Worm (Caenorhabditis elegans): ENCODE data around the gene nspf-1.
A peak's percentile ranks its signal among the peaks of the same experiment; 100 is the strongest.

nspf-1 gene

ce11 chrII:2707872-2708271 is 20.4 kb downstream of the nspf-1 start, which contains the start of gene Y47G7B.2 (continued):
- TF ChIP-seq ztf-11 (tag; optimal IDR thresholded peaks at IDR 0.05), result no peak
- no peak for TF ChIP-seq hmg-1.1 (GFP tag; IDR thresholded peaks at IDR 0.05)
- peak; percentile 45 for TF ChIP-seq mes-2 (tag; optimal IDR thresholded peaks at IDR 0.05; ENCODE audit: poor library complexity, severe bottlenecking)
- TF ChIP-seq egl-27 (tag; optimal IDR thresholded peaks at IDR 0.05), result no peak
- TF ChIP-seq unc-39 (tag; optimal IDR thresholded peaks at IDR 0.05), result no peak
- no peak for TF ChIP-seq ZK337.2 (GFP tag; IDR thresholded peaks at IDR 0.05)
- TF ChIP-seq madf-5 (GFP tag; IDR thresholded peaks at IDR 0.05), result no peak

ce11 chrII:2709942-2710341 is 22.5 kb downstream of the nspf-1 start, which contains the start of gene T05A8.1:
Gene T05A8.1, minus strand, starts transcription at chrII:2710042.
- TF ChIP-seq nhr-76 (tag; optimal IDR thresholded peaks at IDR 0.05), result no peak
- TF ChIP-seq Y105C5A.15 (GFP tag; IDR thresholded peaks at IDR 0.05), result no peak
- TF ChIP-seq lim-7 (GFP tag; IDR thresholded peaks at IDR 0.05), result no peak
- no peak for TF ChIP-seq R02D3.7 (tag; optimal IDR thresholded peaks at IDR 0.05)
- TF ChIP-seq php-3 (GFP tag; IDR thresholded peaks at IDR 0.05), result no peak
- no peak for TF ChIP-seq skn-1 (tag; optimal IDR thresholded peaks at IDR 0.05)
- TF ChIP-seq ama-1 (optimal IDR thresholded peaks at IDR 0.05), result no peak

ce11 chrII:2710919-2711318 is 23.5 kb downstream of the nspf-1 start, which contains the start of gene T05A8.2:
Gene T05A8.2, minus strand, starts transcription at chrII:2711019.
- no peak for TF ChIP-seq gei-8 (GFP tag; optimal IDR thresholded peaks at IDR 0.05)
- TF ChIP-seq pqm-1 (tag; optimal IDR thresholded peaks at IDR 0.05), result no peak
- no peak for TF ChIP-seq ZK546.5 (tag; optimal IDR thresholded peaks at IDR 0.05)
- no peak for TF ChIP-seq skn-1 (tag; optimal IDR thresholded peaks at IDR 0.05)
- TF ChIP-seq egl-43 (GFP tag; IDR thresholded peaks at IDR 0.05), result no peak
- TF ChIP-seq fos-1 (tag; optimal IDR thresholded peaks at IDR 0.05), result no peak
- TF ChIP-seq unc-62 (GFP tag; optimal IDR thresholded peaks at IDR 0.05 in 1 of 2), result peak in 1 of 2 experiments; percentile 35
- no peak for TF ChIP-seq unc-62 (tag; optimal IDR thresholded peaks at IDR 0.05)

- TF ChIP-seq aha-1 (tag) (peak; percentile 12), zip-2 (tag; optimal IDR thresholded peaks at IDR 0.05) (no peak), lin-15B (tag; optimal IDR thresholded peaks at IDR 0.05) (no peak), set-16 (GFP tag; IDR thresholded peaks at IDR 0.05) (0 out of 2 replicates have a peak, but pooled peaks have one; percentile 1)
These were observed 29.9 kb downstream of the nspf-1 start, which contains the start of gene T05A8.3 for ce11 chrII:2717335-2717734. Gene T05A8.3, minus strand, starts transcription at chrII:2717435.

ce11 chrII:2719212-2719611 is 31.8 kb downstream of the nspf-1 start:
- TF ChIP-seq snpc-1.2 (GFP tag; IDR thresholded peaks at IDR 0.05) (0 out of 2 replicates have a peak, but pooled peaks have one; percentile 22), snpc-4 (tag; optimal IDR thresholded peaks at IDR 0.05) (no peak), T26A8.4 (GFP tag; IDR thresholded peaks at IDR 0.05) (no peak), F26F4.8 (GFP tag; conservative IDR thresholded peaks at IDR 0.05) (no peak), daf-12 (tag; optimal IDR thresholded peaks at IDR 0.05) (no peak), set-16 (GFP tag; IDR thresholded peaks at IDR 0.05) (peak; percentile 87), unc-62 (GFP tag; optimal IDR thresholded peaks at IDR 0.05 in 1 of 2) (peak in 1 of 2 experiments; percentile 28), unc-62 (tag; optimal IDR thresholded peaks at IDR 0.05) (no peak)

ce11 chrII:2721992-2722391 is 34.6 kb downstream of the nspf-1 start:
- TF ChIP-seq R02D3.7 (tag; optimal IDR thresholded peaks at IDR 0.05), result no peak
- no peak for TF ChIP-seq mdt-29 (GFP tag; IDR thresholded peaks at IDR 0.05)
- no peak for TF ChIP-seq ceh-44 (GFP tag; IDR thresholded peaks at IDR 0.05)
- no peak for TF ChIP-seq Y48G9A.11 (GFP tag; IDR thresholded peaks at IDR 0.05)
- TF ChIP-seq unc-130 (GFP tag; optimal IDR thresholded peaks at IDR 0.05), result no peak
- no peak for TF ChIP-seq nhr-77 (tag; optimal IDR thresholded peaks at IDR 0.05)
- TF ChIP-seq pha-4 (GFP tag; IDR thresholded peaks at IDR 0.05), result no peak
- TF ChIP-seq pha-4 (tag; optimal IDR thresholded peaks at IDR 0.05), result no peak
- TF ChIP-seq F44E2.7 (GFP tag; IDR thresholded peaks at IDR 0.05), result no peak
- no peak for TF ChIP-seq nhr-6 (tag; optimal IDR thresholded peaks at IDR 0.05)
- TF ChIP-seq F10B5.3 (tag; optimal IDR thresholded peaks at IDR 0.05), result no peak
- TF ChIP-seq T26A8.4 (GFP tag; IDR thresholded peaks at IDR 0.05), result no peak
- TF ChIP-seq madf-5 (GFP tag; IDR thresholded peaks at IDR 0.05), result no peak
- TF ChIP-seq nhr-111 (GFP tag; optimal IDR thresholded peaks at IDR 0.05), result no peak
- TF ChIP-seq spr-1 (tag; optimal IDR thresholded peaks at IDR 0.05), result no peak

All from whole organism, L4 larva.